Fruit fly (Drosophila melanogaster) whole organism, embryonic: ENCODE data around the gene CG31445.
A peak's percentile ranks its signal among the peaks of the same experiment; 100 is the strongest.

Experiments
- Atf6 ChIP-seq: fragments of 200-800 bp; sonication (Bioruptor generic); IDR thresholded peaks from 2 replicates; pipeline ENCODE4 v1.3.6; 2022; ENCODE audit warnings: missing biosample characterization, missing genetic modification characterization
- Bteb2 ChIP-seq: fragments of 200-800 bp; sonication (Bioruptor generic); optimal IDR thresholded peaks from 2 replicates; lab custom pipeline; 2016; ENCODE audit warnings: missing biosample characterization, missing genetic modification characterization
- C15 ChIP-seq: fragments of 200-800 bp; sonication (Bioruptor generic); IDR thresholded peaks from 3 replicates; pipeline ENCODE4 v1.3.6; 2022; ENCODE audit warnings: missing biosample characterization, missing genetic modification characterization
- CG10147 ChIP-seq: fragments of 200-800 bp; sonication (Bioruptor generic); optimal IDR thresholded peaks from 2 replicates; lab custom pipeline; 2019; ENCODE audit warnings: missing biosample characterization, mild to moderate bottlenecking, missing genetic modification characterization, moderate library complexity
- CG10209 ChIP-seq: fragments of 200-800 bp; sonication (Bioruptor generic); optimal IDR thresholded peaks from 3 replicates; lab custom pipeline; 2017; ENCODE audit warnings: missing biosample characterization, mild to moderate bottlenecking, missing genetic modification characterization, missing genetic modification reagents
- CG10431 ChIP-seq: fragments of 200-800 bp; sonication (Bioruptor generic); optimal IDR thresholded peaks from 3 replicates; lab custom pipeline; 2018; ENCODE audit warnings: missing biosample characterization, mild to moderate bottlenecking, missing genetic modification characterization
- CG15514 ChIP-seq: fragments of 200-800 bp; sonication (Bioruptor generic); optimal IDR thresholded peaks from 3 replicates; lab custom pipeline; 2017; ENCODE audit warnings: missing biosample characterization, missing genetic modification characterization, mild to moderate bottlenecking, moderate library complexity, missing genetic modification reagents
- CG16779 ChIP-seq: fragments of 200-800 bp; sonication (Bioruptor generic); IDR thresholded peaks from 2 replicates; pipeline ENCODE4 v1.3.6; 2022; ENCODE audit warnings: missing biosample characterization, missing genetic modification characterization
- CG17829 ChIP-seq: fragments of 200-800 bp; optimal IDR thresholded peaks from 2 replicates; lab custom pipeline; 2019; ENCODE audit warnings: missing biosample characterization, mild to moderate bottlenecking, missing genetic modification characterization, moderate library complexity
- CG2116 ChIP-seq: fragments of 200-800 bp; sonication (Bioruptor generic); optimal IDR thresholded peaks from 3 replicates; lab custom pipeline; 2018; ENCODE audit warnings: missing biosample characterization, mild to moderate bottlenecking, missing genetic modification characterization
- CG32772 ChIP-seq: fragments of 200-800 bp; sonication (Bioruptor generic); IDR thresholded peaks from 2 replicates; pipeline ENCODE4 v1.3.6; 2022; ENCODE audit warnings: missing biosample characterization, missing genetic modification characterization
- CG33213 ChIP-seq: fragments of 200-800 bp; sonication (Bioruptor generic); optimal IDR thresholded peaks from 3 replicates; lab custom pipeline; 2016; ENCODE audit warnings: missing biosample characterization, missing genetic modification characterization
- CG33557 ChIP-seq: fragments of 200-800 bp; sonication (Bioruptor generic); optimal IDR thresholded peaks from 2 replicates; lab custom pipeline; 2019; ENCODE audit warnings: missing biosample characterization, mild to moderate bottlenecking, missing genetic modification characterization, moderate library complexity
- CG34376 ChIP-seq: fragments of 200-800 bp; sonication (Bioruptor generic); optimal IDR thresholded peaks from 2 replicates; lab custom pipeline; 2018; ENCODE audit warnings: missing biosample characterization, mild to moderate bottlenecking, missing genetic modification characterization
- CG43689 ChIP-seq: fragments of 200-800 bp; sonication (Bioruptor generic); IDR thresholded peaks from 2 replicates; pipeline ENCODE4 v1.3.6; 2022; ENCODE audit warnings: missing biosample characterization, missing genetic modification characterization
- CG4404 ChIP-seq: fragments of 200-800 bp; sonication (Bioruptor generic); IDR thresholded peaks from 2 replicates; pipeline ENCODE4 v1.3.6; 2022; ENCODE audit warnings: missing biosample characterization, missing genetic modification characterization
- CG4707 ChIP-seq: fragments of 200-800 bp; sonication (Bioruptor generic); optimal IDR thresholded peaks from 2 replicates; lab custom pipeline; 2018; ENCODE audit warnings: missing biosample characterization, mild to moderate bottlenecking, missing genetic modification characterization, moderate library complexity
- CG6765 ChIP-seq: fragments of 200-800 bp; sonication (Bioruptor generic); optimal IDR thresholded peaks from 3 replicates; lab custom pipeline; 2017; ENCODE audit warnings: missing biosample characterization, mild to moderate bottlenecking, missing genetic modification characterization
- CG8290 ChIP-seq, 3 experiments: fragments of 200-800 bp; sonication (Bioruptor generic); optimal IDR thresholded peaks; 2 replicates each; lab custom pipeline; 2016 to 2019; ENCODE audit warnings: missing biosample characterization in 3 of 3, missing genetic modification characterization in 3 of 3, mild to moderate bottlenecking in 2 of 3, moderate library complexity in 1 of 3
- CG8359 ChIP-seq: fragments of 200-800 bp; sonication (Bioruptor generic); optimal IDR thresholded peaks from 2 replicates; lab custom pipeline; 2017; ENCODE audit warnings: missing biosample characterization, mild to moderate bottlenecking, missing genetic modification characterization, borderline replicate concordance
- Camta ChIP-seq: fragments of 200-800 bp; sonication (Bioruptor generic); optimal IDR thresholded peaks from 2 replicates; lab custom pipeline; 2016; ENCODE audit warnings: missing biosample characterization, missing genetic modification characterization
- CkIIα-i1 ChIP-seq: fragments of 200-800 bp; sonication (Bioruptor generic); IDR thresholded peaks from 2 replicates; pipeline ENCODE4 v1.3.6; 2022; ENCODE audit warnings: missing biosample characterization, missing genetic modification characterization
- Dad ChIP-seq: fragments of 200-800 bp; sonication (Bioruptor generic); optimal IDR thresholded peaks from 3 replicates; lab custom pipeline; 2016; ENCODE audit warnings: missing biosample characterization, missing genetic modification characterization
- Dip3 ChIP-seq: fragments of 200-800 bp; sonication (Bioruptor generic); optimal IDR thresholded peaks from 3 replicates; lab custom pipeline; 2016; ENCODE audit warnings: missing biosample characterization, missing genetic modification characterization
- E2f1 ChIP-seq: fragments of 200-800 bp; sonication (Bioruptor generic); IDR thresholded peaks from 2 replicates; pipeline ENCODE4 v1.3.6; 2022; ENCODE audit warnings: missing biosample characterization, missing genetic modification characterization
- Fer3 ChIP-seq: fragments of 200-800 bp; sonication (Bioruptor generic); optimal IDR thresholded peaks from 2 replicates; lab custom pipeline; 2018; ENCODE audit warnings: missing biosample characterization, mild to moderate bottlenecking, missing genetic modification characterization, moderate library complexity
- YL-1 ChIP-seq: fragments of 200-800 bp; sonication (Bioruptor generic); optimal IDR thresholded peaks from 3 replicates; lab custom pipeline; 2017; ENCODE audit warnings: missing biosample characterization, mild to moderate bottlenecking, missing genetic modification characterization
- ap ChIP-seq: fragments of 200-800 bp; sonication (Bioruptor generic); IDR thresholded peaks from 2 replicates; pipeline ENCODE4 v1.3.6; 2022; ENCODE audit warnings: missing biosample characterization, missing genetic modification characterization
- bab2 ChIP-seq: fragments of 200-800 bp; sonication (Bioruptor generic); optimal IDR thresholded peaks from 2 replicates; lab custom pipeline; 2016; ENCODE audit warnings: missing biosample characterization, missing genetic modification characterization
- cg ChIP-seq: fragments of 200-800 bp; sonication (Bioruptor generic); optimal IDR thresholded peaks from 3 replicates; lab custom pipeline; 2019; ENCODE audit warnings: missing biosample characterization, mild to moderate bottlenecking, missing genetic modification characterization, moderate library complexity
- chinmo ChIP-seq: fragments of 200-800 bp; sonication (Bioruptor generic); IDR thresholded peaks from 4 replicates; pipeline ENCODE4 v1.3.6; 2022; ENCODE audit warnings: missing biosample characterization, missing genetic modification characterization; ENCODE audit not compliant: partially characterized antibody
- crol ChIP-seq: fragments of 200-800 bp; sonication (Bioruptor generic); IDR thresholded peaks from 2 replicates; pipeline ENCODE4 v1.3.6; 2022; ENCODE audit warnings: missing biosample characterization, missing genetic modification characterization
- dimm ChIP-seq: fragments of 200-800 bp; sonication (Bioruptor generic); IDR thresholded peaks from 2 replicates; pipeline ENCODE4 v1.3.6; 2022; ENCODE audit warnings: missing biosample characterization, missing genetic modification characterization
- ftz-f1 ChIP-seq: fragments of 200-800 bp; sonication (Bioruptor generic); optimal IDR thresholded peaks from 2 replicates; lab custom pipeline; 2016; ENCODE audit warnings: missing biosample characterization, missing genetic modification characterization
- gcm ChIP-seq: fragments of 200-800 bp; sonication (Bioruptor generic); optimal IDR thresholded peaks from 2 replicates; lab custom pipeline; 2019; ENCODE audit warnings: missing biosample characterization, mild to moderate bottlenecking, missing genetic modification characterization, moderate library complexity
- nmo ChIP-seq: fragments of 200-800 bp; sonication (Bioruptor generic); optimal IDR thresholded peaks from 2 replicates; lab custom pipeline; 2018; ENCODE audit warnings: missing biosample characterization, mild to moderate bottlenecking, missing genetic modification characterization, moderate library complexity
- pros ChIP-seq: fragments of 200-800 bp; sonication (Bioruptor generic); optimal IDR thresholded peaks from 3 replicates; lab custom pipeline; 2019; ENCODE audit warnings: missing biosample characterization, mild to moderate bottlenecking, missing genetic modification characterization, moderate library complexity
- psq ChIP-seq: fragments of 200-800 bp; sonication (Bioruptor generic); optimal IDR thresholded peaks from 2 replicates; lab custom pipeline; 2017; ENCODE audit warnings: missing biosample characterization, missing genetic modification characterization
- pzg ChIP-seq: fragments of 200-800 bp; sonication (Bioruptor generic); optimal IDR thresholded peaks from 3 replicates; lab custom pipeline; 2018; ENCODE audit warnings: missing biosample characterization, mild to moderate bottlenecking, missing genetic modification characterization, moderate library complexity
- scrt ChIP-seq: fragments of 200-800 bp; sonication (Bioruptor generic); optimal IDR thresholded peaks from 2 replicates; lab custom pipeline; 2018; ENCODE audit warnings: missing biosample characterization, mild to moderate bottlenecking, missing genetic modification characterization, moderate library complexity
- sens ChIP-seq: fragments of 200-800 bp; sonication (Bioruptor generic); peaks from one replicate; lab custom pipeline; 2016; ENCODE audit warnings: missing biosample characterization, missing genetic modification characterization
- sisA ChIP-seq: fragments of 200-800 bp; sonication (Bioruptor generic); IDR thresholded peaks from 2 replicates; pipeline ENCODE4 v1.3.6; 2022; ENCODE audit warnings: missing biosample characterization, missing genetic modification characterization
- slbo ChIP-seq: fragments of 200-800 bp; sonication (Bioruptor generic); IDR thresholded peaks from 2 replicates; pipeline ENCODE4 v1.3.6; 2022; ENCODE audit warnings: missing biosample characterization, missing genetic modification characterization
- sqz ChIP-seq: fragments of 200-800 bp; sonication (Bioruptor generic); optimal IDR thresholded peaks from 3 replicates; lab custom pipeline; 2018; ENCODE audit warnings: missing biosample characterization, mild to moderate bottlenecking, missing genetic modification characterization
- tna ChIP-seq: fragments of 200-800 bp; sonication (Bioruptor generic); IDR thresholded peaks from 2 replicates; pipeline ENCODE4 v1.3.6; 2022; ENCODE audit warnings: missing biosample characterization, missing genetic modification characterization; ENCODE audit not compliant: partially characterized antibody
- toy ChIP-seq: fragments of 200-800 bp; sonication (Bioruptor generic); IDR thresholded peaks from 2 replicates; pipeline ENCODE4 v1.3.6; 2022; ENCODE audit warnings: missing biosample characterization, missing genetic modification characterization
- tup ChIP-seq: fragments of 200-800 bp; sonication (Bioruptor generic); optimal IDR thresholded peaks from 2 replicates; lab custom pipeline; 2016; ENCODE audit warnings: missing biosample characterization, mild to moderate bottlenecking, missing genetic modification characterization, moderate library complexity
- zf30C ChIP-seq: fragments of 200-800 bp; sonication (Bioruptor generic); optimal IDR thresholded peaks from 3 replicates; lab custom pipeline; 2018; ENCODE audit warnings: missing biosample characterization, mild to moderate bottlenecking, missing genetic modification characterization
- zfh2 ChIP-seq: fragments of 200-800 bp; sonication (Bioruptor generic); optimal IDR thresholded peaks from 2 replicates; lab custom pipeline; 2016; ENCODE audit warnings: missing biosample characterization, missing genetic modification characterization

CG31445 gene

DNA sequence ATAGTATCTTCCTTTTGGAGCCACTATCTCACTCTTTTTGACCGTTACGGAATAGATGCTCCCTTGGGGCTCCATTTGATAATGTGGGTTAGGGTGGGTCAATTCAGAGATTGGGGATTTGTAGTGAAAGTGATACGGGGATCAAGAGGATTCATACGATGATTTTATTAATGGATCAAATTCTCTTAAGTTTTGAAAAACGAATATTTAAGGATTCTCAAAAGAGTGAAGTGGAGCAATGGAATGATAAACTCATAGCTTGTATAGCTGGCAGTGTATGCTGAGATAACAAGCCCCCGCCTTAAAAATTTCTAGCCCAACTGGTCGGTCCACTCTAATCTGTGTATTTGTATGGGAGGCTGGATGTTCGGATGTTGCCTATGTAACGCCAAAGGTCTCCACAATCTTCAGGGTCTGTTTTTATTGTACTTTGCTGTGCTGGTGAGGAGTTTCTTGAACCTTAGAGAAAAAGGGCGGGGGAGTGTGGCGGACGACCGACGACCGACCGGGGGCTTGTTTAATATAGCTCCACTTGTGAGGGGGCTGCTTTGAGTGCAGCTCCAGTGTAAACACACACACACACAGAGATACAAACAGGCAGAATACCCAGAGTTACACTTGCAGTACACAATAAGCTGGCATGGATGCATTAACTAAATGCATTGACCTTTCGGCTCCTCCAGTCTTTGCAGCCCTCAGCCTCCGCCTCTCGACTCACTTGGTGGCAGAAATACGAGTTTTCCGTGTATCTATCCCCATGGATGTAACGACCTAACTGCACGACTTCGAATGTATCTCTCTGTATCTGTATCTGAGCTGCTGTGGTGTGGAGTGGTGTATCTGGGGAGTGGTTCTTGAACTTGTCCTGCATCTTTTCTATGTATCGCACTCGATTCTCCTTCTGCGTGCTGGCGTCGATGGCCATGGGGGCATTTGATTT lies 36.3 kb upstream of the CG31445 start (continued):
- TF ChIP-seq toy (GFP tag; lab: Robert Waterston, UW) = no peak
- TF ChIP-seq CG10209 (GFP tag; lab: Kevin White, UChicago) = no peak
- no peak for TF ChIP-seq Dip3 (GFP tag; lab: Kevin White, UChicago)
- TF ChIP-seq sens = peak; percentile 64
- TF ChIP-seq cg (GFP tag; lab: Kevin White, UChicago) = peak; percentile 36
- no peak for TF ChIP-seq tup (GFP tag; lab: Kevin White, UChicago)
- TF ChIP-seq CG17829 (tag; lab: Kevin White, UChicago) = peak; percentile 28
- TF ChIP-seq YL-1 (GFP tag; lab: Kevin White, UChicago) = no peak
- TF ChIP-seq ap (GFP tag; lab: Robert Waterston, UW) = no peak
- no peak for TF ChIP-seq CG6765 (GFP tag; lab: Kevin White, UChicago)
- TF ChIP-seq sqz = no peak
- TF ChIP-seq Fer3 (tag; lab: Kevin White, UChicago) = no peak
- TF ChIP-seq CG2116 (GFP tag; lab: Kevin White, UChicago) = no peak
- no peak for TF ChIP-seq Atf6 (GFP tag; lab: Robert Waterston, UW)
- TF ChIP-seq sisA = no peak
- no peak for TF ChIP-seq slbo (GFP tag; lab: Robert Waterston, UW)
- TF ChIP-seq chinmo (GFP tag; lab: Robert Waterston, UW) = no peak
- TF ChIP-seq CG15514 = no peak
- no peak for TF ChIP-seq CG8290 (GFP tag; optimal IDR thresholded peaks at IDR 0.05; lab: Kevin White, UChicago)
- TF ChIP-seq CG8290 (tag; optimal IDR thresholded peaks at IDR 0.05; lab: Kevin White, UChicago) = no peak
- TF ChIP-seq pzg (GFP tag; lab: Kevin White, UChicago) = no peak
- TF ChIP-seq tna (GFP tag; lab: Robert Waterston, UW) = no peak
- TF ChIP-seq ftz-f1 = no peak
- TF ChIP-seq CG34376 = no peak
- TF ChIP-seq CG8359 (GFP tag; lab: Kevin White, UChicago) = no peak
- TF ChIP-seq psq = no peak
- no peak for TF ChIP-seq CG32772 (GFP tag; lab: Robert Waterston, UW)
- no peak for TF ChIP-seq CG43689
- no peak for TF ChIP-seq zfh2 (GFP tag; lab: Kevin White, UChicago)
- TF ChIP-seq C15 (GFP tag; lab: Robert Waterston, UW) = no peak
- no peak for TF ChIP-seq E2f1 (GFP tag; lab: Robert Waterston, UW)
- no peak for TF ChIP-seq zf30C (GFP tag; lab: Kevin White, UChicago)
- no peak for TF ChIP-seq dimm (GFP tag; lab: Robert Waterston, UW)
- no peak for TF ChIP-seq CG10431 (GFP tag; lab: Kevin White, UChicago)
- TF ChIP-seq Bteb2 (GFP tag; lab: Kevin White, UChicago) = no peak
- TF ChIP-seq nmo (GFP tag; lab: Kevin White, UChicago) = no peak
- TF ChIP-seq gcm (GFP tag; lab: Kevin White, UChicago) = no peak
- no peak for TF ChIP-seq CG10147
- peak; percentile 18 for TF ChIP-seq CG33557 (GFP tag; lab: Kevin White, UChicago)
- no peak for TF ChIP-seq Camta (GFP tag; lab: Kevin White, UChicago)
- no peak for TF ChIP-seq crol (GFP tag; lab: Robert Waterston, UW)
- TF ChIP-seq bab2 (GFP tag; lab: Kevin White, UChicago) = no peak
- no peak for TF ChIP-seq CG4707 (GFP tag; lab: Kevin White, UChicago)
- TF ChIP-seq Dad (GFP tag; lab: Kevin White, UChicago) = no peak
- no peak for TF ChIP-seq CG4404 (GFP tag; lab: Robert Waterston, UW)
- TF ChIP-seq CG33213 (GFP tag; lab: Kevin White, UChicago) = no peak
- TF ChIP-seq CkIIα-i1 (GFP tag; lab: Robert Waterston, UW) = no peak
- TF ChIP-seq CG16779 = no peak
- TF ChIP-seq pros (GFP tag; lab: Kevin White, UChicago) = no peak
- no peak for TF ChIP-seq scrt (GFP tag; lab: Kevin White, UChicago)
